Fruit fly (Drosophila melanogaster) whole organism, prepupa: ENCODE results near the gene Karybeta3.

Source experiments
- Blimp-1 ChIP-seq: fragments of 200-800 bp; sonication (Bioruptor generic); optimal IDR thresholded peaks from 3 replicates; lab custom pipeline; 2017; ENCODE audit warnings: missing biosample characterization, missing genetic modification characterization, mild to moderate bottlenecking, moderate library complexity, missing genetic modification reagents
- CG10631 ChIP-seq: fragments of 200-800 bp; sonication (Bioruptor generic); optimal IDR thresholded peaks from 2 replicates; lab custom pipeline; 2016; ENCODE audit warnings: missing biosample characterization, missing genetic modification characterization
- CG11294 ChIP-seq: fragments of 200-800 bp; sonication (Bioruptor generic); IDR thresholded peaks from 2 replicates; pipeline ENCODE4 v1.3.6; 2022; ENCODE audit warnings: missing biosample characterization, missing genetic modification characterization
- CG11762 ChIP-seq: fragments of 200-800 bp; sonication (Bioruptor generic); optimal IDR thresholded peaks from 3 replicates; lab custom pipeline; 2016; ENCODE audit warnings: missing biosample characterization, missing genetic modification characterization; ENCODE audit not compliant: insufficient read depth
- CG11902 ChIP-seq: fragments of 200-800 bp; sonication (Bioruptor generic); optimal IDR thresholded peaks from 3 replicates; lab custom pipeline; 2016; ENCODE audit warnings: missing biosample characterization, missing genetic modification characterization
- CG15336 ChIP-seq: fragments of 200-800 bp; sonication (Bioruptor generic); IDR thresholded peaks from 2 replicates; pipeline ENCODE4 v1.3.6; 2022; ENCODE audit warnings: missing biosample characterization, missing genetic modification characterization
- CG1621 ChIP-seq: fragments of 200-800 bp; sonication (Bioruptor generic); optimal IDR thresholded peaks from 3 replicates; lab custom pipeline; 2018; ENCODE audit warnings: missing biosample characterization, mild to moderate bottlenecking, missing genetic modification characterization
- CG16779 ChIP-seq: fragments of 200-800 bp; sonication (Bioruptor generic); optimal IDR thresholded peaks from 3 replicates; lab custom pipeline; 2017; ENCODE audit warnings: missing biosample characterization, mild to moderate bottlenecking, missing genetic modification characterization
- CG3032 ChIP-seq: fragments of 200-800 bp; optimal IDR thresholded peaks from 2 replicates; lab custom pipeline; 2019; ENCODE audit warnings: missing biosample characterization, mild to moderate bottlenecking, missing genetic modification characterization, moderate library complexity
- CG31627 ChIP-seq: fragments of 200-800 bp; sonication (Bioruptor generic); optimal IDR thresholded peaks from 3 replicates; lab custom pipeline; 2016; ENCODE audit warnings: missing biosample characterization, missing genetic modification characterization
- CG32006 ChIP-seq: fragments of 200-800 bp; sonication (Bioruptor generic); optimal IDR thresholded peaks from 3 replicates; lab custom pipeline; 2017; ENCODE audit warnings: missing biosample characterization, mild to moderate bottlenecking, missing genetic modification characterization
- CG34406 ChIP-seq: fragments of 200-800 bp; sonication (Bioruptor generic); optimal IDR thresholded peaks from 3 replicates; lab custom pipeline; 2016; ENCODE audit warnings: missing biosample characterization, missing genetic modification characterization
- CG3919 ChIP-seq: fragments of 200-800 bp; sonication (Bioruptor generic); optimal IDR thresholded peaks from 3 replicates; lab custom pipeline; 2016; ENCODE audit warnings: missing biosample characterization, missing genetic modification characterization
- CG4318 ChIP-seq: fragments of 200-800 bp; sonication (Bioruptor generic); optimal IDR thresholded peaks from 3 replicates; lab custom pipeline; 2017; ENCODE audit warnings: missing biosample characterization, mild to moderate bottlenecking, missing genetic modification characterization
- CG6163 ChIP-seq: fragments of 200-800 bp; sonication (Bioruptor generic); IDR thresholded peaks from 3 replicates; pipeline ENCODE4 v1.3.6; 2022; ENCODE audit warnings: missing biosample characterization, missing genetic modification characterization
- CG6276 ChIP-seq: fragments of 200-800 bp; sonication (Bioruptor generic); optimal IDR thresholded peaks from 2 replicates; lab custom pipeline; 2017; ENCODE audit warnings: missing biosample characterization, mild to moderate bottlenecking, missing genetic modification characterization
- CG6792 ChIP-seq: fragments of 200-800 bp; sonication (Bioruptor generic); optimal IDR thresholded peaks from 3 replicates; lab custom pipeline; 2016; ENCODE audit warnings: missing biosample characterization, missing genetic modification characterization
- CG6808 ChIP-seq: fragments of 200-800 bp; sonication (Bioruptor generic); optimal IDR thresholded peaks from 3 replicates; lab custom pipeline; 2017; ENCODE audit warnings: missing biosample characterization, missing genetic modification characterization, mild to moderate bottlenecking, moderate library complexity, missing genetic modification reagents
- CG6854 ChIP-seq: fragments of 200-800 bp; sonication (Bioruptor generic); optimal IDR thresholded peaks from 2 replicates; lab custom pipeline; 2017; ENCODE audit warnings: missing biosample characterization, mild to moderate bottlenecking, missing genetic modification characterization
- CG7368 ChIP-seq: fragments of 200-800 bp; sonication (Bioruptor generic); optimal IDR thresholded peaks from 3 replicates; lab custom pipeline; 2016; ENCODE audit warnings: missing biosample characterization, missing genetic modification characterization
- CG8119 ChIP-seq: fragments of 200-800 bp; sonication (Bioruptor generic); IDR thresholded peaks from 3 replicates; pipeline ENCODE4 v1.3.6; 2022; ENCODE audit warnings: missing biosample characterization, missing genetic modification characterization
- CG8319 ChIP-seq: fragments of 200-800 bp; sonication (Bioruptor generic); optimal IDR thresholded peaks from 3 replicates; lab custom pipeline; 2016; ENCODE audit warnings: missing biosample characterization, missing genetic modification characterization
- CG8632 ChIP-seq: fragments of 200-800 bp; sonication (Bioruptor generic); optimal IDR thresholded peaks from 3 replicates; lab custom pipeline; 2016; ENCODE audit warnings: missing biosample characterization, missing genetic modification characterization
- Eip75B ChIP-seq: fragments of 200-800 bp; sonication (Bioruptor generic); optimal IDR thresholded peaks from 3 replicates; lab custom pipeline; 2016; ENCODE audit warnings: missing biosample characterization, missing genetic modification characterization
- Eip78C ChIP-seq: fragments of 200-800 bp; sonication (Bioruptor generic); peaks from one replicate; lab custom pipeline; 2016; ENCODE audit warnings: missing biosample characterization, missing genetic modification characterization
- Eip93F ChIP-seq: fragments of 200-800 bp; sonication (Bioruptor generic); optimal IDR thresholded peaks from 2 replicates; lab custom pipeline; 2016; ENCODE audit warnings: missing biosample characterization, mild to moderate bottlenecking, missing genetic modification characterization
- Ets21C ChIP-seq: fragments of 200-800 bp; sonication (Bioruptor generic); optimal IDR thresholded peaks from 3 replicates; lab custom pipeline; 2016; ENCODE audit warnings: missing biosample characterization, missing genetic modification characterization
- Ets96B ChIP-seq: fragments of 200-800 bp; optimal IDR thresholded peaks from 2 replicates; lab custom pipeline; 2019; ENCODE audit warnings: missing biosample characterization, mild to moderate bottlenecking, missing genetic modification characterization, moderate library complexity
- Gug ChIP-seq: fragments of 200-800 bp; sonication (Bioruptor generic); IDR thresholded peaks from 2 replicates; pipeline ENCODE4 v1.3.6; 2022; ENCODE audit warnings: missing biosample characterization, missing genetic modification characterization
- Hr38 ChIP-seq: sonication (Bioruptor generic); optimal IDR thresholded peaks from 2 replicates; lab custom pipeline; 2016; ENCODE audit warnings: missing biosample characterization, missing genetic modification characterization
- Hr4 ChIP-seq: fragments of 200-800 bp; sonication (Bioruptor generic); optimal IDR thresholded peaks from 3 replicates; lab custom pipeline; 2016; ENCODE audit warnings: missing biosample characterization, missing genetic modification characterization
- Lpt ChIP-seq: fragments of 200-800 bp; sonication (Bioruptor generic); optimal IDR thresholded peaks from 3 replicates; lab custom pipeline; 2016; ENCODE audit warnings: missing biosample characterization, missing genetic modification characterization
- Met ChIP-seq: fragments of 200-800 bp; sonication (Bioruptor generic); optimal IDR thresholded peaks from 3 replicates; lab custom pipeline; 2016; ENCODE audit warnings: missing biosample characterization, missing genetic modification characterization
- OdsH ChIP-seq: fragments of 200-800 bp; sonication (Bioruptor generic); optimal IDR thresholded peaks from 3 replicates; lab custom pipeline; 2016; ENCODE audit warnings: missing biosample characterization, missing genetic modification characterization
- Smox ChIP-seq: fragments of 200-800 bp; sonication (Bioruptor generic); optimal IDR thresholded peaks from 3 replicates; lab custom pipeline; 2016; ENCODE audit warnings: missing biosample characterization, missing genetic modification characterization
- Sox102F ChIP-seq: fragments of 200-800 bp; sonication (Bioruptor generic); optimal IDR thresholded peaks from 2 replicates; lab custom pipeline; 2016; ENCODE audit warnings: missing biosample characterization, mild to moderate bottlenecking, missing genetic modification characterization
- Sox14 ChIP-seq: fragments of 200-800 bp; sonication (Bioruptor generic); optimal IDR thresholded peaks from 3 replicates; lab custom pipeline; 2016; ENCODE audit warnings: missing biosample characterization, missing genetic modification characterization
- Sox15 ChIP-seq: fragments of 200-800 bp; sonication (Bioruptor generic); optimal IDR thresholded peaks from 3 replicates; lab custom pipeline; 2016; ENCODE audit warnings: missing biosample characterization, missing genetic modification characterization
- achi ChIP-seq: fragments of 200-800 bp; sonication (Bioruptor generic); optimal IDR thresholded peaks from 3 replicates; lab custom pipeline; 2016; ENCODE audit warnings: missing biosample characterization, missing genetic modification characterization
- acj6 ChIP-seq: fragments of 200-800 bp; sonication (Bioruptor generic); optimal IDR thresholded peaks from 3 replicates; lab custom pipeline; 2016; ENCODE audit warnings: missing biosample characterization, missing genetic modification characterization
- cyc ChIP-seq: fragments of 200-800 bp; sonication (Bioruptor generic); optimal IDR thresholded peaks from 3 replicates; lab custom pipeline; 2016; ENCODE audit warnings: missing biosample characterization, missing genetic modification characterization
- dac ChIP-seq: fragments of 200-800 bp; sonication (Bioruptor generic); optimal IDR thresholded peaks from 2 replicates; lab custom pipeline; 2017; ENCODE audit warnings: missing biosample characterization, mild to moderate bottlenecking, missing genetic modification characterization
- eg ChIP-seq: fragments of 200-800 bp; sonication (Bioruptor generic); IDR thresholded peaks from 3 replicates; pipeline ENCODE4 v1.3.6; 2022; ENCODE audit warnings: missing biosample characterization, missing genetic modification characterization
- esn ChIP-seq: fragments of 200-800 bp; sonication (Bioruptor generic); optimal IDR thresholded peaks from 2 replicates; lab custom pipeline; 2016; ENCODE audit warnings: missing biosample characterization, mild to moderate bottlenecking, missing genetic modification characterization, moderate library complexity
- fd59A ChIP-seq: fragments of 200-800 bp; sonication (Bioruptor generic); optimal IDR thresholded peaks from 2 replicates; lab custom pipeline; 2017; ENCODE audit warnings: missing biosample characterization, mild to moderate bottlenecking, missing genetic modification characterization, missing genetic modification reagents
- lz ChIP-seq: fragments of 200-800 bp; sonication (Bioruptor generic); optimal IDR thresholded peaks from 3 replicates; lab custom pipeline; 2016; ENCODE audit warnings: missing biosample characterization, missing genetic modification characterization
- net ChIP-seq: fragments of 200-800 bp; sonication (Bioruptor generic); optimal IDR thresholded peaks from 3 replicates; lab custom pipeline; 2016; ENCODE audit warnings: missing biosample characterization, missing genetic modification characterization
- pdm3 ChIP-seq: fragments of 200-800 bp; sonication (Bioruptor generic); optimal IDR thresholded peaks from 3 replicates; lab custom pipeline; 2016; ENCODE audit warnings: missing biosample characterization, missing genetic modification characterization
- salr ChIP-seq, 2 experiments: fragments of 200-800 bp; sonication (Bioruptor generic); optimal IDR thresholded peaks; 3 replicates each; lab custom pipeline; 2016 to 2018; ENCODE audit warnings: missing biosample characterization in 2 of 2, missing genetic modification characterization in 2 of 2, mild to moderate bottlenecking in 1 of 2
- ss ChIP-seq, 2 experiments: fragments of 200-800 bp; sonication (Bioruptor generic); optimal IDR thresholded peaks; 2 replicates in 1 of 2; 3 replicates in 1 of 2; lab custom pipeline; 2017 to 2018; ENCODE audit warnings: mild to moderate bottlenecking in 2 of 2, missing biosample characterization in 2 of 2, missing genetic modification characterization in 2 of 2, moderate library complexity in 1 of 2
- topi ChIP-seq: fragments of 200-800 bp; sonication (Bioruptor generic); optimal IDR thresholded peaks from 3 replicates; lab custom pipeline; 2016; ENCODE audit warnings: missing biosample characterization, missing genetic modification characterization

The Karybeta3 gene

dm6 chr3R:4649126-4649811 is at the start of gene Karybeta3:
Karybeta3 (plus strand) TSS chr3R:4649176.
- TF ChIP-seq Gug (no peak; the same call in 1 of the 2 replicates), CG8632 (GFP tag; lab: Kevin White, UChicago) (peak; percentile 74), esn (GFP tag; lab: Kevin White, UChicago) (peak; percentile 87), OdsH (GFP tag; lab: Kevin White, UChicago) (peak; percentile 77), Hr4 (GFP tag; lab: Kevin White, UChicago) (peak; percentile 81), Smox (GFP tag; lab: Kevin White, UChicago) (no peak), CG8319 (peak; percentile 79), pdm3 (GFP tag; lab: Kevin White, UChicago) (peak; percentile 85), CG6808 (GFP tag; lab: Kevin White, UChicago) (peak; percentile 64), CG11902 (GFP tag; lab: Kevin White, UChicago) (peak; percentile 51), achi (GFP tag; lab: Kevin White, UChicago) (peak; percentile 81), Eip78C (GFP tag; lab: Kevin White, UChicago) (peak; percentile 91), CG32006 (GFP tag; lab: Kevin White, UChicago) (no peak), ss (GFP tag; optimal IDR thresholded peaks at IDR 0.05; lab: Kevin White, UChicago) (peak in 1 of 2 experiments; percentile 73), Ets96B (tag; lab: Kevin White, UChicago) (peak; percentile 36), CG15336 (peak; percentile 62), CG16779 (tag; lab: Kevin White, UChicago) (no peak), CG6854 (GFP tag; lab: Kevin White, UChicago) (peak; percentile 41), CG34406 (GFP tag; lab: Kevin White, UChicago) (peak; percentile 75), Sox15 (GFP tag; lab: Kevin White, UChicago) (peak; percentile 47), CG31627 (GFP tag; lab: Kevin White, UChicago) (peak; percentile 82), CG3032 (peak; percentile 55), CG6276 (no peak), Hr38 (peak; percentile 36), salr (GFP tag; optimal IDR thresholded peaks at IDR 0.05; lab: Kevin White, UChicago) (peak in 1 of 2 experiments; percentile 60), fd59A (peak; percentile 15), Eip75B (GFP tag; lab: Kevin White, UChicago) (peak; percentile 76), CG10631 (GFP tag; lab: Kevin White, UChicago) (no peak), acj6 (GFP tag; lab: Kevin White, UChicago) (peak; percentile 77), net (GFP tag; lab: Kevin White, UChicago) (peak; percentile 81), CG8119 (GFP tag; lab: Robert Waterston, UW) (peak; percentile 53; the same call in 2 of the 3 replicates), Lpt (GFP tag; lab: Kevin White, UChicago) (peak; percentile 3), CG11762 (GFP tag; lab: Kevin White, UChicago) (peak; percentile 67), topi (GFP tag; lab: Kevin White, UChicago) (peak; percentile 79), CG1621 (tag; lab: Kevin White, UChicago) (peak; percentile 81), lz (GFP tag; lab: Kevin White, UChicago) (peak; percentile 82), eg (peak; percentile 84), cyc (GFP tag; lab: Kevin White, UChicago) (peak; percentile 78), CG3919 (GFP tag; lab: Kevin White, UChicago) (no peak), Sox14 (GFP tag; lab: Kevin White, UChicago) (peak; percentile 87), Eip93F (GFP tag; lab: Kevin White, UChicago) (no peak), CG6792 (GFP tag; lab: Kevin White, UChicago) (peak; percentile 80), Blimp-1 (no peak), CG6163 (GFP tag; lab: Robert Waterston, UW) (peak; percentile 84), Ets21C (GFP tag; lab: Kevin White, UChicago) (peak; percentile 66), CG11294 (GFP tag; lab: Robert Waterston, UW) (peak; percentile 49; the same call in 1 of the 2 replicates), CG4318 (GFP tag; lab: Kevin White, UChicago) (no peak), dac (GFP tag; lab: Kevin White, UChicago) (peak; percentile 61), CG7368 (GFP tag; lab: Kevin White, UChicago) (no peak), Met (GFP tag; lab: Kevin White, UChicago) (peak; percentile 78), Sox102F (GFP tag; lab: Kevin White, UChicago) (peak; percentile 75)
